Worm (Caenorhabditis elegans): ENCODE measurements around the gene perm-4.

DNA sequence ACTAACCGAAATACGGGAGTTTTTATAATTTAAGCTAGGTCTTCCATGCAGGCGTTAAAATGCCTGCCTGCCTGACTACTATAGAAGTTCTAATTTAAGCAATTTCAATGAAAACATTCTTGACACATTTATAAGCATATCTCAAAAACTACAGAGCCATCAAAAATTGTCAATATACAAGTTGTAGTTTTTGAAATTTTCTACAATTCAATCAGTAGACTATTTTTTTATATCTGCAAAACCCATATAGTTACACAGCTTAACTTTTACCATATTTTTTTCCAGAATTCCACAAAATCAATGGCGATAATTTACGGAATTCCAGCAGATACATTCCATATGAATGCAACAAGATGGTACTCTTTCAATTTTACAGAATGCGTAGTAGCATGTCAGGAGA, 38.2 kb upstream of the perm-4 start, which contains the start of gene C50A2.7:
- TF ChIP-seq ctbp-1 (GFP tag; IDR thresholded peaks at IDR 0.05) (no peak), madf-9 (GFP tag; conservative IDR thresholded peaks at IDR 0.05) (no peak), unc-39 (tag; optimal IDR thresholded peaks at IDR 0.05) (no peak), snpc-4 (tag; optimal IDR thresholded peaks at IDR 0.05) (no peak), vab-7 (GFP tag; IDR thresholded peaks at IDR 0.05) (no peak), snpc-1.2 (GFP tag; IDR thresholded peaks at IDR 0.05) (no peak), ama-1 (optimal IDR thresholded peaks at IDR 0.05) (no peak), madf-5 (GFP tag; IDR thresholded peaks at IDR 0.05) (no peak), ZK546.5 (tag; optimal IDR thresholded peaks at IDR 0.05) (no peak)

All from whole organism, L4 larva.